Fruit fly (Drosophila melanogaster) S2 (cell line): ENCODE results near the gene CG43248.

Experiments
- CG8478 ChIP-seq: fragments of >200 bp; optimal IDR thresholded peaks from 2 replicates; lab custom pipeline; 2018
- CTCF ChIP-seq, 2 experiments: fragments of >200 bp; optimal IDR thresholded peaks; 2 replicates each; lab custom pipeline; 2018

- TF ChIP-seq CTCF (optimal IDR thresholded peaks at IDR 0.05; lab: Kevin White, UChicago) = no peak
- no peak for TF ChIP-seq CG8478 (lab: Kevin White, UChicago)
Observed at dm6 chr3L:15506174-15506926, 24.9 kb downstream of the CG43248 start.
